Worm (Caenorhabditis elegans) whole organism, L4 larva: ENCODE data around the gene tric-1B.2.

Experiments
- F10B5.3 ChIP-seq: sonication (generic microtip); optimal IDR thresholded peaks from 2 replicates; lab custom pipeline; 2016; ENCODE audit warnings: mild to moderate bottlenecking, missing genetic modification characterization, missing compliant biosample characterization
- ama-1 ChIP-seq: fragments of 150-350 bp; optimal IDR thresholded peaks from 2 replicates; lab custom pipeline; 2014; ENCODE audit warnings: inconsistent platforms, mixed read lengths
- ceh-20 ChIP-seq: fragments of 200-800 bp; sonication (Bioruptor generic); IDR thresholded peaks from 2 replicates; pipeline ENCODE4 v1.3.6; 2022; ENCODE audit warnings: missing genetic modification reagents, missing genetic modification characterization, missing compliant biosample characterization
- ceh-62 ChIP-seq: sonication (generic microtip); optimal IDR thresholded peaks from 2 replicates; lab custom pipeline; 2017; ENCODE audit warnings: missing biosample characterization, missing genetic modification characterization
- gei-8 ChIP-seq: fragments of 200-800 bp; sonication (Bioruptor generic); optimal IDR thresholded peaks from 2 replicates; lab custom pipeline; 2018; ENCODE audit warnings: mild to moderate bottlenecking, missing genetic modification characterization, missing compliant biosample characterization
- nhr-237 ChIP-seq: sonication (generic microtip); optimal IDR thresholded peaks from 2 replicates; lab custom pipeline; 2017; ENCODE audit warnings: missing biosample characterization, missing genetic modification characterization
- nhr-28 ChIP-seq: fragments of 150-350 bp; optimal IDR thresholded peaks from 2 replicates; lab custom pipeline; 2014; ENCODE audit warnings: missing biosample characterization, missing genetic modification characterization
- pha-4 ChIP-seq, 2 experiments: fragments of 150-350 bp in 1 of 2; fragments of 200-800 bp in 1 of 2; sonication (Bioruptor generic) in 1 of 2; IDR thresholded peaks in 1 of 2; optimal IDR thresholded peaks in 1 of 2; 2 replicates each; pipeline versions ENCODE4 v1.3.6 to Lab custom; 2014 to 2022; ENCODE audit warnings: missing genetic modification characterization in 2 of 2, missing genetic modification reagents in 2 of 2, missing biosample characterization in 1 of 2, missing compliant biosample characterization in 1 of 2
- pqm-1 ChIP-seq: sonication (generic microtip); optimal IDR thresholded peaks from 2 replicates; lab custom pipeline; 2017; ENCODE audit warnings: missing biosample characterization, missing genetic modification characterization
- snpc-4 ChIP-seq: fragments of 150-350 bp; optimal IDR thresholded peaks from 2 replicates; lab custom pipeline; 2014; ENCODE audit warnings: missing biosample characterization, missing genetic modification characterization

DNA sequence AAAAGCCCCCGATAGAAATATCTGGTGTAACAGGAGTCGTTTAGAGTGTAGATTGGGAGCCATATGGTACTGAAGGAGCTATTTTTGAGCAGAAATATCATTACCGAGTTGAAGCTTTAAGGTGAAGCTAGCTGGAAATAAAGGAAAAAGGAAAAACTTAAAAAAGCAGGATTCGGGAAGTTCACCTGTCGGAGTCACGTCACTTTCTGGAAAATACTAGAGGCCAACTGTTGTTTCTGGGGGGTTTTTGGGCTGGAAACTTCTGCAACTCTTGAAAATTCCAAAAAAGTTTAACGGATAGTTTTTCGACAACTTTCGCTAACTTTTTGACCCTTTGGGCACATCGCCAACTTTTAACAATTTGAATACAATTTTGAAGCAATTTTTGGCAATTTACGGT lies 44.1 kb upstream of the tric-1B.2 start, which contains the start of gene sre-53:
- TF ChIP-seq pqm-1 (tag; lab: Kevin White, UChicago), result no peak
- no peak for TF ChIP-seq snpc-4 (tag; lab: Kevin White, UChicago)
- no peak for TF ChIP-seq ceh-62 (tag; lab: Kevin White, UChicago)
- TF ChIP-seq nhr-237 (tag; lab: Kevin White, UChicago), result no peak
- no peak for TF ChIP-seq ama-1 (lab: Kevin White, UChicago)
- TF ChIP-seq gei-8 (GFP tag; lab: Kevin White, UChicago), result no peak
- TF ChIP-seq F10B5.3 (tag; lab: Kevin White, UChicago), result no peak
- no peak for TF ChIP-seq nhr-28 (tag; lab: Kevin White, UChicago)
- no peak for TF ChIP-seq ceh-20 (GFP tag; lab: Robert Waterston, UW)
- no peak for TF ChIP-seq pha-4 (GFP tag; IDR thresholded peaks at IDR 0.05; lab: Robert Waterston, UW)
- TF ChIP-seq pha-4 (tag; optimal IDR thresholded peaks at IDR 0.05; lab: Kevin White, UChicago), result no peak
